Fruit fly (Drosophila melanogaster) whole organism, embryonic: Measurements from ENCODE around the gene Ctr1A.
A peak's percentile ranks its signal among the peaks of the same experiment; 100 is the strongest.

Experiments used
- Atf-2 ChIP-seq: fragments of 200-800 bp; sonication (Bioruptor generic); optimal IDR thresholded peaks from 2 replicates; lab custom pipeline; 2016; ENCODE audit warnings: missing biosample characterization, missing genetic modification characterization
- Atf3 ChIP-seq: fragments of 200-800 bp; sonication (Bioruptor generic); optimal IDR thresholded peaks from 3 replicates; lab custom pipeline; 2016; ENCODE audit warnings: missing biosample characterization, missing genetic modification characterization
- CG10543 ChIP-seq: fragments of 200-800 bp; sonication (Bioruptor generic); optimal IDR thresholded peaks from 3 replicates; lab custom pipeline; 2017; ENCODE audit warnings: missing biosample characterization, mild to moderate bottlenecking, missing genetic modification characterization, moderate library complexity
- CG11504 ChIP-seq: fragments of 200-800 bp; sonication (Bioruptor generic); optimal IDR thresholded peaks from 3 replicates; lab custom pipeline; 2019; ENCODE audit warnings: missing biosample characterization, mild to moderate bottlenecking, missing genetic modification characterization, moderate library complexity
- CG1233 ChIP-seq: fragments of 200-800 bp; sonication (Bioruptor generic); optimal IDR thresholded peaks from 4 replicates; lab custom pipeline; 2018; ENCODE audit warnings: missing biosample characterization, mild to moderate bottlenecking, missing genetic modification characterization
- CG13624 ChIP-seq: fragments of 200-800 bp; sonication (Bioruptor generic); optimal IDR thresholded peaks from 2 replicates; lab custom pipeline; 2016; ENCODE audit warnings: missing biosample characterization, missing genetic modification characterization
- CG14710 ChIP-seq: fragments of 200-800 bp; sonication (Bioruptor generic); optimal IDR thresholded peaks from 3 replicates; lab custom pipeline; 2019; ENCODE audit warnings: missing biosample characterization, mild to moderate bottlenecking, missing genetic modification characterization, moderate library complexity
- CG1529 ChIP-seq: fragments of 200-800 bp; sonication (Bioruptor generic); optimal IDR thresholded peaks from 3 replicates; lab custom pipeline; 2018; ENCODE audit warnings: missing biosample characterization, missing genetic modification characterization
- CG15479 ChIP-seq: fragments of 200-800 bp; sonication (Bioruptor generic); optimal IDR thresholded peaks from 3 replicates; lab custom pipeline; 2019; ENCODE audit warnings: missing biosample characterization, mild to moderate bottlenecking, missing genetic modification characterization, moderate library complexity
- CG17186 ChIP-seq: fragments of 200-800 bp; sonication (Bioruptor generic); optimal IDR thresholded peaks from 3 replicates; lab custom pipeline; 2017; ENCODE audit warnings: missing biosample characterization, missing genetic modification reagents, missing genetic modification characterization
- CG17328 ChIP-seq: fragments of 200-800 bp; sonication (Bioruptor generic); IDR thresholded peaks from 2 replicates; pipeline ENCODE4 v1.3.6; 2022; ENCODE audit warnings: missing biosample characterization, missing genetic modification characterization
- CG17361 ChIP-seq: fragments of 200-800 bp; sonication (Bioruptor generic); IDR thresholded peaks from 3 replicates; pipeline ENCODE4 v1.3.6; 2022; ENCODE audit warnings: missing biosample characterization, missing genetic modification characterization
- CG17612 ChIP-seq: fragments of 200-800 bp; sonication (Bioruptor generic); IDR thresholded peaks from 2 replicates; pipeline ENCODE4 v1.3.6; 2022; ENCODE audit warnings: missing biosample characterization, missing genetic modification characterization
- CG17912 ChIP-seq: fragments of 200-800 bp; sonication (Bioruptor generic); optimal IDR thresholded peaks from 2 replicates; lab custom pipeline; 2018; ENCODE audit warnings: missing biosample characterization, mild to moderate bottlenecking, missing genetic modification characterization
- CG18599 ChIP-seq: fragments of 200-800 bp; sonication (Bioruptor generic); optimal IDR thresholded peaks from 3 replicates; lab custom pipeline; 2017; ENCODE audit warnings: missing biosample characterization, missing genetic modification characterization, mild to moderate bottlenecking, moderate library complexity, missing genetic modification reagents
- CG32532 ChIP-seq: fragments of 200-800 bp; sonication (Bioruptor generic); IDR thresholded peaks from 2 replicates; pipeline ENCODE4 v1.3.6; 2022; ENCODE audit warnings: missing biosample characterization, missing genetic modification characterization
- CG32772 ChIP-seq: fragments of 200-800 bp; sonication (Bioruptor generic); IDR thresholded peaks from 2 replicates; pipeline ENCODE4 v1.3.6; 2022; ENCODE audit warnings: missing biosample characterization, missing genetic modification characterization
- CG4360 ChIP-seq: fragments of 200-800 bp; sonication (Bioruptor generic); IDR thresholded peaks from 2 replicates; pipeline ENCODE4 v1.3.6; 2022; ENCODE audit warnings: missing biosample characterization, missing genetic modification characterization
- CG6175 ChIP-seq: fragments of 200-800 bp; sonication (Bioruptor generic); IDR thresholded peaks from 3 replicates; pipeline ENCODE4 v1.3.6; 2022; ENCODE audit warnings: missing biosample characterization, missing genetic modification characterization
- CG7556 ChIP-seq: fragments of 200-800 bp; sonication (Bioruptor generic); optimal IDR thresholded peaks from 2 replicates; lab custom pipeline; 2017; ENCODE audit warnings: missing biosample characterization, mild to moderate bottlenecking, missing genetic modification characterization
- CG7786 ChIP-seq: fragments of 200-800 bp; sonication (Bioruptor generic); optimal IDR thresholded peaks from 2 replicates; lab custom pipeline; 2016; ENCODE audit warnings: missing biosample characterization, missing genetic modification characterization
- CG8478 ChIP-seq: fragments of >200 bp; optimal IDR thresholded peaks from 2 replicates; lab custom pipeline; 2018
- Deaf1 ChIP-seq: fragments of 200-800 bp; optimal IDR thresholded peaks from 3 replicates; lab custom pipeline; 2019; ENCODE audit warnings: missing biosample characterization, mild to moderate bottlenecking, missing genetic modification characterization, moderate library complexity
- Dfd ChIP-seq, 2 experiments: fragments of >200 bp; optimal IDR thresholded peaks; 2 replicates each; lab custom pipeline; 2017; ENCODE audit warnings: missing biosample characterization in 2 of 2, missing genetic modification characterization in 2 of 2
- Drgx ChIP-seq: fragments of 200-800 bp; sonication (Bioruptor generic); IDR thresholded peaks from 2 replicates; pipeline ENCODE4 v1.3.6; 2022; ENCODE audit warnings: missing biosample characterization, missing genetic modification characterization
- E2f1 ChIP-seq: fragments of 200-800 bp; sonication (Bioruptor generic); IDR thresholded peaks from 2 replicates; pipeline ENCODE4 v1.3.6; 2022; ENCODE audit warnings: missing biosample characterization, missing genetic modification characterization
- Mes4 ChIP-seq: fragments of 200-800 bp; sonication (Bioruptor generic); optimal IDR thresholded peaks from 2 replicates; lab custom pipeline; 2016; ENCODE audit warnings: missing biosample characterization, missing genetic modification characterization
- NC2β ChIP-seq: fragments of 200-800 bp; sonication (Bioruptor generic); optimal IDR thresholded peaks from 2 replicates; lab custom pipeline; 2016; ENCODE audit warnings: missing biosample characterization, missing genetic modification characterization
- Stat92E ChIP-seq, 3 experiments: fragments of >200 bp in 2 of 3; fragments of 200-800 bp in 1 of 3; sonication (Bioruptor generic) in 1 of 3; optimal IDR thresholded peaks; 2 replicates each; lab custom pipeline; 2017 to 2019; ENCODE audit warnings: missing biosample characterization in 3 of 3, missing genetic modification characterization in 3 of 3, mild to moderate bottlenecking in 1 of 3, moderate library complexity in 1 of 3
- Tbp ChIP-seq: fragments of >200 bp; optimal IDR thresholded peaks from 2 replicates; lab custom pipeline; 2018; ENCODE audit warnings: missing biosample characterization, missing genetic modification characterization
- ato ChIP-seq: fragments of 200-800 bp; sonication (Bioruptor generic); IDR thresholded peaks from 2 replicates; pipeline ENCODE4 v1.3.6; 2022; ENCODE audit warnings: missing biosample characterization, missing genetic modification characterization; ENCODE audit not compliant: partially characterized antibody
- az2 ChIP-seq: fragments of 200-800 bp; sonication (Bioruptor generic); optimal IDR thresholded peaks from 3 replicates; lab custom pipeline; 2016; ENCODE audit warnings: missing biosample characterization, missing genetic modification characterization
- bigmax ChIP-seq: fragments of 200-800 bp; sonication (Bioruptor generic); optimal IDR thresholded peaks from 2 replicates; lab custom pipeline; 2018; ENCODE audit warnings: missing biosample characterization, mild to moderate bottlenecking, missing genetic modification characterization
- ems ChIP-seq: fragments of 200-800 bp; sonication (Bioruptor generic); optimal IDR thresholded peaks from 3 replicates; lab custom pipeline; 2016; ENCODE audit warnings: missing biosample characterization, missing genetic modification characterization
- exex ChIP-seq: fragments of 200-800 bp; sonication (Bioruptor generic); optimal IDR thresholded peaks from 4 replicates; lab custom pipeline; 2018; ENCODE audit warnings: missing biosample characterization, mild to moderate bottlenecking, missing genetic modification characterization, moderate library complexity
- fru ChIP-seq: fragments of >200 bp; optimal IDR thresholded peaks from 2 replicates; lab custom pipeline; 2017
- gcm2 ChIP-seq: fragments of 200-800 bp; sonication (Bioruptor generic); optimal IDR thresholded peaks from 2 replicates; lab custom pipeline; 2016; ENCODE audit warnings: missing biosample characterization, missing genetic modification characterization
- gro ChIP-seq: fragments of 200-800 bp; sonication (Bioruptor generic); optimal IDR thresholded peaks from 2 replicates; lab custom pipeline; 2016; ENCODE audit warnings: missing biosample characterization, missing genetic modification characterization
- hth ChIP-seq: fragments of >200 bp; optimal IDR thresholded peaks from 2 replicates; lab custom pipeline; 2017; ENCODE audit warnings: inconsistent platforms
- lbe ChIP-seq: fragments of 200-800 bp; sonication (Bioruptor generic); optimal IDR thresholded peaks from 2 replicates; lab custom pipeline; 2016; ENCODE audit warnings: missing biosample characterization, mild to moderate bottlenecking, missing genetic modification characterization
- lmd ChIP-seq: fragments of 200-800 bp; sonication (Bioruptor generic); IDR thresholded peaks from 2 replicates; pipeline ENCODE4 v1.3.6; 2022; ENCODE audit warnings: missing biosample characterization, missing genetic modification characterization
- lola ChIP-seq, 3 experiments: fragments of >200 bp in 2 of 3; fragments of 200-800 bp in 1 of 3; sonication (Bioruptor generic) in 1 of 3; optimal IDR thresholded peaks; 2 replicates each; lab custom pipeline; 2017 to 2019; ENCODE audit warnings: missing biosample characterization in 3 of 3, missing genetic modification characterization in 3 of 3, mild to moderate bottlenecking in 1 of 3, moderate library complexity in 1 of 3
- mld ChIP-seq: fragments of 200-800 bp; sonication (Bioruptor generic); IDR thresholded peaks from 3 replicates; pipeline ENCODE4 v1.3.6; 2022; ENCODE audit warnings: missing biosample characterization, missing genetic modification characterization; ENCODE audit not compliant: partially characterized antibody
- row ChIP-seq: fragments of 200-800 bp; sonication (Bioruptor generic); IDR thresholded peaks from 3 replicates; pipeline ENCODE4 v1.3.6; 2022; ENCODE audit warnings: missing biosample characterization, missing genetic modification characterization
- sc ChIP-seq, 3 experiments: fragments of >200 bp in 2 of 3; fragments of 200-800 bp in 1 of 3; sonication (Bioruptor generic) in 1 of 3; optimal IDR thresholded peaks; 2 replicates in 2 of 3; 3 replicates in 1 of 3; lab custom pipeline; 2017; ENCODE audit warnings: mild to moderate bottlenecking in 1 of 3, missing biosample characterization in 1 of 3, missing genetic modification characterization in 1 of 3, missing genetic modification reagents in 1 of 3
- sens ChIP-seq: fragments of 200-800 bp; sonication (Bioruptor generic); peaks from one replicate; lab custom pipeline; 2016; ENCODE audit warnings: missing biosample characterization, missing genetic modification characterization
- slou ChIP-seq: fragments of 200-800 bp; sonication (Bioruptor generic); optimal IDR thresholded peaks from 3 replicates; lab custom pipeline; 2016; ENCODE audit warnings: missing biosample characterization, missing genetic modification characterization
- slp2 ChIP-seq: fragments of 200-800 bp; sonication (Bioruptor generic); optimal IDR thresholded peaks from 2 replicates; lab custom pipeline; 2016; ENCODE audit warnings: missing biosample characterization, missing genetic modification characterization
- stc ChIP-seq: fragments of 200-800 bp; sonication (Bioruptor generic); IDR thresholded peaks from 2 replicates; pipeline ENCODE4 v1.3.6; 2022; ENCODE audit warnings: missing biosample characterization, missing genetic modification characterization
- trh ChIP-seq: fragments of 200-800 bp; sonication (Bioruptor generic); optimal IDR thresholded peaks from 2 replicates; lab custom pipeline; 2016; ENCODE audit warnings: missing biosample characterization, missing genetic modification characterization
- zen2 ChIP-seq: fragments of 200-800 bp; sonication (Bioruptor generic); IDR thresholded peaks from 3 replicates; pipeline ENCODE4 v1.3.6; 2022; ENCODE audit warnings: missing biosample characterization, missing genetic modification characterization; ENCODE audit not compliant: partially characterized antibody

Ctr1A gene

dm6 chrX:6699255-6699885 is 37.9 kb downstream of the Ctr1A start, which contains the start of gene CG14441 (continued):
- TF ChIP-seq CG6175, result no peak
- TF ChIP-seq CG14710 (tag; lab: Kevin White, UChicago), result peak; percentile 54
- peak; percentile 98 for TF ChIP-seq zen2 (GFP tag; lab: Robert Waterston, UW)
- TF ChIP-seq CG18599 (GFP tag; lab: Kevin White, UChicago), result peak; percentile 79
- TF ChIP-seq sc (optimal IDR thresholded peaks at IDR 0.05; lab: Kevin White, UChicago), result no peak
- peak; percentile 1 for TF ChIP-seq sc (GFP tag; optimal IDR thresholded peaks at IDR 0.05; lab: Kevin White, UChicago)
- TF ChIP-seq mld (GFP tag; lab: Robert Waterston, UW), result peak; percentile 96
- TF ChIP-seq slp2 (GFP tag; lab: Kevin White, UChicago), result no peak
- no peak; the same call in 2 of the 3 replicates for TF ChIP-seq CG17361 (GFP tag; lab: Robert Waterston, UW)
- TF ChIP-seq CG7786 (GFP tag; lab: Kevin White, UChicago), result peak; percentile 30
- TF ChIP-seq trh, result no peak
- TF ChIP-seq CG1529 (GFP tag; lab: Kevin White, UChicago), result peak; percentile 20
- peak; percentile 98 for TF ChIP-seq row
- TF ChIP-seq gcm2 (GFP tag; lab: Kevin White, UChicago), result no peak
- TF ChIP-seq ems (GFP tag; lab: Kevin White, UChicago), result no peak
- TF ChIP-seq CG17612, result no peak
- peak; percentile 42 for TF ChIP-seq CG11504 (tag; lab: Kevin White, UChicago)
- no peak for TF ChIP-seq E2f1
- TF ChIP-seq hth (lab: Kevin White, UChicago), result no peak
- peak; percentile 49 for TF ChIP-seq exex
- no peak for TF ChIP-seq Atf3
- TF ChIP-seq CG4360 (GFP tag; lab: Robert Waterston, UW), result no peak
- TF ChIP-seq CG15479 (GFP tag; lab: Kevin White, UChicago), result peak; percentile 78
- TF ChIP-seq CG1233 (GFP tag; lab: Kevin White, UChicago), result peak; percentile 8
- peak; percentile 43 for TF ChIP-seq lbe
- no peak for TF ChIP-seq Tbp
- peak; percentile 32 for TF ChIP-seq Atf-2 (GFP tag; lab: Kevin White, UChicago)
- peak; percentile 43 for TF ChIP-seq CG7556
- TF ChIP-seq CG17328 (GFP tag; lab: Robert Waterston, UW), result no peak
- TF ChIP-seq Dfd (GFP tag; optimal IDR thresholded peaks at IDR 0.05; lab: Kevin White, UChicago), result no peak
- peak in 1 of 3 experiments; percentile 82 for TF ChIP-seq Stat92E (GFP tag; optimal IDR thresholded peaks at IDR 0.05; lab: Kevin White, UChicago)
- peak; percentile 21 for TF ChIP-seq az2
- TF ChIP-seq stc (GFP tag; lab: Robert Waterston, UW), result no peak
- TF ChIP-seq ato, result peak; percentile 92
- no peak for TF ChIP-seq CG8478 (lab: Kevin White, UChicago)
- TF ChIP-seq fru, result no peak
- peak in 1 of 3 experiments; percentile 15 for TF ChIP-seq lola (GFP tag; optimal IDR thresholded peaks at IDR 0.05; lab: Kevin White, UChicago)
- TF ChIP-seq CG13624 (GFP tag; lab: Kevin White, UChicago), result peak; percentile 45
- TF ChIP-seq NC2β, result no peak
- no peak for TF ChIP-seq bigmax
- peak; percentile 86 for TF ChIP-seq CG10543
- peak; percentile 94 for TF ChIP-seq sens (GFP tag; lab: Kevin White, UChicago)
- TF ChIP-seq CG17186 (GFP tag; lab: Kevin White, UChicago), result no peak
- no peak for TF ChIP-seq CG32772 (GFP tag; lab: Robert Waterston, UW)
- no peak for TF ChIP-seq CG17912
- TF ChIP-seq CG32532 (GFP tag; lab: Robert Waterston, UW), result peak; percentile 63
- TF ChIP-seq lmd (GFP tag; lab: Robert Waterston, UW), result peak; percentile 27; the same call in 1 of the 2 replicates
- TF ChIP-seq slou (GFP tag; lab: Kevin White, UChicago), result no peak
- no peak for TF ChIP-seq Drgx
- TF ChIP-seq Deaf1, result peak; percentile 68
- TF ChIP-seq gro (GFP tag; lab: Kevin White, UChicago), result peak; percentile 71
- TF ChIP-seq Mes4 (GFP tag; lab: Kevin White, UChicago), result no peak
